Fruit fly (Drosophila melanogaster): ENCODE data around the gene CG17776.

DNA sequence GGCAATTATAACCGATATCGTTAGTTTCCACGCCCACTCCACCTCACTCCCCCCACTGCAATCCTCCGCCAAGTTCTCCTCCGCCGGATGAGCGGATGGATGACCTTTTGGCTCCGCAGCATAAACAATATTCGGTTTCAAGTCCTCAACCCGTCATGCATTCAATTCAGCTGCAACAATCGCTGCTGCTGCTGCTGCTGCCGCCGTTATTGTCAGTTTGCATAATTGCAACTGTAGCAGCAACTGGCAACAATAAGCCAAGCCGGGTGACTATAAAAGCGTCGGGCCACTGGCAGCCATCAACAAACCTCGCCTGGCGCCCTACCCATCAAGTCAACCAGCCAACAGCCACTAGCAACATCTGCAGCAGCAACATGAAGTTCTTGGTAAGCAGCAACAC is 2.0 kb downstream of the CG17776 start, which contains the start of gene CG17777:
- TF ChIP-seq rgr (GFP tag; optimal IDR thresholded peaks at IDR 0.05) (no peak), dl (GFP tag; optimal IDR thresholded peaks at IDR 0.05; ENCODE audit: insufficient read depth in 1 of 2, partially characterized antibody in 2 of 2) (no peak), usp (GFP tag; optimal IDR thresholded peaks at IDR 0.05) (no peak)

Measured in whole organism, wandering third instar larva.